Fruit fly (Drosophila melanogaster): ENCODE results near the gene CG4577.

dm6 chr2L:1183799-1184198 is 49.3 kb downstream of the CG4577 start, which contains the start of the genes CG5126 and Tgt:
- peak; percentile 68 to 83 for TF ChIP-seq CTCF (optimal IDR thresholded peaks at IDR 0.05)
- no peak for TF ChIP-seq CG8478 (optimal IDR thresholded peaks at IDR 0.05)
